Worm (Caenorhabditis elegans): Measurements from ENCODE around the gene W02F12.2.

- no peak for TF ChIP-seq nhr-237 (tag; optimal IDR thresholded peaks at IDR 0.05)
- no peak for TF ChIP-seq gmeb-1 (tag; optimal IDR thresholded peaks at IDR 0.05)
- TF ChIP-seq unc-39 (tag; optimal IDR thresholded peaks at IDR 0.05), result no peak
- TF ChIP-seq lin-11 (tag; optimal IDR thresholded peaks at IDR 0.05), result no peak
- no peak for TF ChIP-seq egl-27 (tag; optimal IDR thresholded peaks at IDR 0.05)
- no peak for TF ChIP-seq unc-62 (GFP tag; optimal IDR thresholded peaks at IDR 0.05)
Measured at ce11 chrV:6659533-6659932, 37.9 kb downstream of the W02F12.2 start.
